Fruit fly (Drosophila melanogaster) whole organism, wandering third instar larva: Measurements from ENCODE around the gene Septin2.
A peak's percentile ranks its signal among the peaks of the same experiment; 100 is the strongest.

Experiments
- Abd-B ChIP-seq: fragments of >200 bp; optimal IDR thresholded peaks from 2 replicates; lab custom pipeline; 2017; ENCODE audit warnings: missing biosample characterization, missing genetic modification characterization
- CG32264 ChIP-seq: fragments of 200-800 bp; sonication (Bioruptor generic); optimal IDR thresholded peaks from 2 replicates; lab custom pipeline; 2016; ENCODE audit warnings: missing biosample characterization, missing genetic modification characterization
- CG9705 ChIP-seq: fragments of 200-800 bp; sonication (Bioruptor generic); optimal IDR thresholded peaks from 2 replicates; lab custom pipeline; 2018; ENCODE audit warnings: missing biosample characterization, mild to moderate bottlenecking, missing genetic modification characterization
- CrebA ChIP-seq: fragments of 200-800 bp; sonication (Bioruptor generic); optimal IDR thresholded peaks from 2 replicates; lab custom pipeline; 2016; ENCODE audit warnings: missing biosample characterization, mild to moderate bottlenecking, missing genetic modification characterization, borderline replicate concordance
- Dfd ChIP-seq: fragments of >200 bp; optimal IDR thresholded peaks from 2 replicates; lab custom pipeline; 2017; ENCODE audit warnings: missing biosample characterization, missing genetic modification characterization
- Dif ChIP-seq: fragments of 200-275, 200-300 bp; sonication (Bioruptor generic); optimal IDR thresholded peaks from 2 replicates; lab custom pipeline; 2018; ENCODE audit warnings: missing biosample characterization, missing genetic modification characterization; ENCODE audit not compliant: partially characterized antibody
- GATAd ChIP-seq: sonication (Bioruptor generic); optimal IDR thresholded peaks from 2 replicates; lab custom pipeline; 2016; ENCODE audit warnings: missing biosample characterization, missing genetic modification characterization
- HLH106 ChIP-seq: fragments of 200-800 bp; optimal IDR thresholded peaks from 3 replicates; lab custom pipeline; 2019; ENCODE audit warnings: missing biosample characterization, mild to moderate bottlenecking, missing genetic modification characterization, moderate library complexity
- Hnf4 ChIP-seq: fragments of 200-800 bp; sonication (Bioruptor generic); optimal IDR thresholded peaks from 2 replicates; lab custom pipeline; 2016; ENCODE audit warnings: missing biosample characterization, mild to moderate bottlenecking, missing genetic modification characterization
- Hr78 ChIP-seq: fragments of >200 bp; optimal IDR thresholded peaks from 2 replicates; lab custom pipeline; 2017; ENCODE audit warnings: missing biosample characterization, missing genetic modification characterization
- Hr83 ChIP-seq: fragments of 200-300 bp; sonication (Bioruptor generic); optimal IDR thresholded peaks from 2 replicates; lab custom pipeline; 2016; ENCODE audit warnings: missing biosample characterization, mild to moderate bottlenecking, missing genetic modification characterization, moderate library complexity; ENCODE audit not compliant: poor library complexity, severe bottlenecking
- Jra ChIP-seq: sonication (Bioruptor generic); optimal IDR thresholded peaks from 2 replicates; lab custom pipeline; 2016; ENCODE audit warnings: missing biosample characterization, missing genetic modification characterization
- Mio ChIP-seq: sonication (Bioruptor generic); optimal IDR thresholded peaks from 2 replicates; lab custom pipeline; 2016; ENCODE audit warnings: missing biosample characterization, missing genetic modification characterization
- Myc ChIP-seq: fragments of >200 bp; optimal IDR thresholded peaks from 2 replicates; lab custom pipeline; 2017
- N ChIP-seq: fragments of >200 bp; optimal IDR thresholded peaks from 2 replicates; lab custom pipeline; 2018; ENCODE audit warnings: missing biosample characterization, missing external identifiers, missing genetic modification characterization
- OdsH ChIP-seq: fragments of 200-800 bp; sonication (Bioruptor generic); optimal IDR thresholded peaks from 2 replicates; lab custom pipeline; 2016; ENCODE audit warnings: missing biosample characterization, mild to moderate bottlenecking, missing genetic modification characterization
- Rel ChIP-seq, 2 experiments: fragments of 200-800 bp; sonication (Bioruptor generic) in 1 of 2; optimal IDR thresholded peaks; 2 replicates in 1 of 2; 3 replicates in 1 of 2; lab custom pipeline; 2016 to 2019; ENCODE audit warnings: mild to moderate bottlenecking in 2 of 2, missing biosample characterization in 2 of 2, missing genetic modification characterization in 2 of 2, moderate library complexity in 1 of 2
- Sp1 ChIP-seq: fragments of 200-800 bp; sonication (Bioruptor generic); optimal IDR thresholded peaks from 3 replicates; lab custom pipeline; 2019; ENCODE audit warnings: missing biosample characterization, mild to moderate bottlenecking, missing genetic modification characterization, moderate library complexity
- Vsx2 ChIP-seq: fragments of 200-300, 225-300 bp; sonication (Bioruptor generic); optimal IDR thresholded peaks from 2 replicates; lab custom pipeline; 2018; ENCODE audit warnings: missing biosample characterization, missing genetic modification characterization; ENCODE audit not compliant: partially characterized antibody
- br ChIP-seq: fragments of 200-800 bp; sonication (Bioruptor generic); optimal IDR thresholded peaks from 2 replicates; lab custom pipeline; 2016; ENCODE audit warnings: missing biosample characterization, missing genetic modification characterization
- brk ChIP-seq: fragments of 200-800 bp; sonication (Bioruptor generic); optimal IDR thresholded peaks from 2 replicates; lab custom pipeline; 2016; ENCODE audit warnings: missing biosample characterization, mild to moderate bottlenecking, missing genetic modification characterization
- dl ChIP-seq, 2 experiments: fragments of 175-275, 200-275 bp in 1 of 2; fragments of 200-275 bp in 1 of 2; sonication (Bioruptor generic); optimal IDR thresholded peaks; lab custom pipeline; 2018; ENCODE audit warnings: mild to moderate bottlenecking in 2 of 2, missing biosample characterization in 2 of 2, missing genetic modification characterization in 2 of 2, moderate library complexity in 2 of 2; ENCODE audit not compliant: partially characterized antibody in 2 of 2, insufficient read depth in 1 of 2
- dmrt93B ChIP-seq: fragments of 200-800 bp; sonication (Bioruptor generic); optimal IDR thresholded peaks from 2 replicates; lab custom pipeline; 2018; ENCODE audit warnings: missing biosample characterization, mild to moderate bottlenecking, missing genetic modification characterization
- dsf ChIP-seq: sonication (Bioruptor generic); optimal IDR thresholded peaks from 2 replicates; lab custom pipeline; 2016; ENCODE audit warnings: missing biosample characterization, missing genetic modification characterization, borderline replicate concordance
- ey ChIP-seq: fragments of 200-800 bp; sonication (Bioruptor generic); optimal IDR thresholded peaks from 2 replicates; lab custom pipeline; 2016; ENCODE audit warnings: missing biosample characterization, missing genetic modification characterization
- foxo ChIP-seq, 2 experiments: fragments of 200-800 bp; sonication (Bioruptor generic); optimal IDR thresholded peaks; 2 replicates in 1 of 2; 3 replicates in 1 of 2; lab custom pipeline; 2016 to 2017; ENCODE audit warnings: missing biosample characterization in 2 of 2, missing genetic modification characterization in 2 of 2
- fru ChIP-seq: fragments of 200-800 bp; sonication (Bioruptor generic); optimal IDR thresholded peaks from 3 replicates; lab custom pipeline; 2016; ENCODE audit warnings: missing biosample characterization, mild to moderate bottlenecking, missing genetic modification characterization
- h ChIP-seq: fragments of 200-800 bp; sonication (Bioruptor generic); optimal IDR thresholded peaks from 3 replicates; lab custom pipeline; 2016; ENCODE audit warnings: missing biosample characterization, mild to moderate bottlenecking, missing genetic modification characterization
- jim ChIP-seq: fragments of 175-275, 200-325 bp; sonication (Bioruptor generic); optimal IDR thresholded peaks from 2 replicates; lab custom pipeline; 2016; ENCODE audit warnings: missing biosample characterization, mild to moderate bottlenecking, missing genetic modification characterization
- lola ChIP-seq: fragments of >200 bp; optimal IDR thresholded peaks from 2 replicates; lab custom pipeline; 2017; ENCODE audit warnings: missing biosample characterization, missing genetic modification characterization
- pan ChIP-seq: fragments of >200 bp; optimal IDR thresholded peaks from 2 replicates; lab custom pipeline; 2017
- psq ChIP-seq: fragments of 200-800 bp; sonication (Bioruptor generic); optimal IDR thresholded peaks from 3 replicates; lab custom pipeline; 2017; ENCODE audit warnings: missing biosample characterization, mild to moderate bottlenecking, missing genetic modification characterization, moderate library complexity
- rgr ChIP-seq: fragments of 200-800 bp; sonication (Bioruptor generic); optimal IDR thresholded peaks from 3 replicates; lab custom pipeline; 2016; ENCODE audit warnings: missing biosample characterization, mild to moderate bottlenecking, missing genetic modification characterization
- sage ChIP-seq: fragments of 200-800 bp; sonication (Bioruptor generic); optimal IDR thresholded peaks from 2 replicates; lab custom pipeline; 2016; ENCODE audit warnings: missing biosample characterization, mild to moderate bottlenecking, missing genetic modification characterization
- sv ChIP-seq: fragments of 200-800 bp; sonication (Bioruptor generic); optimal IDR thresholded peaks from 3 replicates; lab custom pipeline; 2016; ENCODE audit warnings: missing biosample characterization, missing genetic modification characterization
- tai ChIP-seq: sonication (Bioruptor generic); optimal IDR thresholded peaks from 2 replicates; lab custom pipeline; 2016; ENCODE audit warnings: missing biosample characterization, missing genetic modification characterization
- usp ChIP-seq: fragments of >200 bp; optimal IDR thresholded peaks from 2 replicates; lab custom pipeline; 2017; ENCODE audit warnings: missing biosample characterization, missing genetic modification characterization
- woc ChIP-seq: sonication (Bioruptor generic); optimal IDR thresholded peaks from 2 replicates; lab custom pipeline; 2016; ENCODE audit warnings: missing biosample characterization, mild to moderate bottlenecking, missing genetic modification characterization

Gene Septin2

DNA sequence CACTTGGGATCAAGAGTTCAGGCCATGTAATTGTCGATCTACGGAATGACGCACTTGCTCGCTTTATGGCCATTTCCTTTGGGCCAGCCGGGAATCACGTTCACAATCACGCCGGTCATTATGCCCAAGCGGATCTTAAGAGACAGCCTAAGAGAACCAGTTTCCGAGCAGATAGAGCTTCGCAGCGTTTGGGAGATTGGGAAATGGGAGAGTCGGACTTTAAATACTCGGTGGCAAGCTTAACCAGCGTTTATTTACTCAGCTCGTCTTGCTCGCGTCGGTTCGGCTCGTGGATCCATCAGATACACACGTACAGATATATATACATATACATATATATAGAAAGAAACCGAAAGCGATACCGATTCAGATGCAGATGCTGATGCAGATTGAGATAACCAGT, 22.6 kb downstream of the Septin2 start:
- TF ChIP-seq ey (GFP tag; lab: Kevin White, UChicago) = no peak
- no peak for TF ChIP-seq woc
- TF ChIP-seq Jra = no peak
- peak; percentile 65 for TF ChIP-seq Dif (GFP tag; lab: Kevin White, UChicago)
- TF ChIP-seq Rel (GFP tag; optimal IDR thresholded peaks at IDR 0.05; lab: Kevin White, UChicago) = peak; percentile 47
- peak; percentile 51 for TF ChIP-seq Rel (tag; optimal IDR thresholded peaks at IDR 0.05; lab: Kevin White, UChicago)
- TF ChIP-seq pan (lab: Kevin White, UChicago) = no peak
- TF ChIP-seq psq (GFP tag; lab: Kevin White, UChicago) = no peak
- TF ChIP-seq rgr = no peak
- peak in 1 of 2 experiments; percentile 54 for TF ChIP-seq dl (GFP tag; optimal IDR thresholded peaks at IDR 0.05; lab: Kevin White, UChicago; ENCODE audit: insufficient read depth in 1 of 2, partially characterized antibody in 2 of 2)
- no peak for TF ChIP-seq Myc
- no peak for TF ChIP-seq Mio (GFP tag; lab: Kevin White, UChicago)
- TF ChIP-seq Hr83 = no peak
- TF ChIP-seq dmrt93B = no peak
- no peak for TF ChIP-seq GATAd (GFP tag; lab: Kevin White, UChicago)
- TF ChIP-seq HLH106 = no peak
- no peak for TF ChIP-seq usp
- TF ChIP-seq br (GFP tag; lab: Kevin White, UChicago) = peak; percentile 2
- TF ChIP-seq sv (GFP tag; lab: Kevin White, UChicago) = no peak
- no peak for TF ChIP-seq Hnf4 (GFP tag; lab: Kevin White, UChicago)
- TF ChIP-seq Dfd (GFP tag; lab: Kevin White, UChicago) = no peak
- TF ChIP-seq foxo (GFP tag; optimal IDR thresholded peaks at IDR 0.05; lab: Kevin White, UChicago) = no peak
- no peak for TF ChIP-seq Vsx2 (GFP tag; lab: Kevin White, UChicago)
- TF ChIP-seq dsf (GFP tag; lab: Kevin White, UChicago) = no peak
- no peak for TF ChIP-seq jim (GFP tag; lab: Kevin White, UChicago)
- TF ChIP-seq fru (GFP tag; lab: Kevin White, UChicago) = no peak
- no peak for TF ChIP-seq Abd-B (GFP tag; lab: Kevin White, UChicago)
- TF ChIP-seq N = no peak
- TF ChIP-seq lola (GFP tag; lab: Kevin White, UChicago) = no peak
- TF ChIP-seq CG9705 = no peak
- TF ChIP-seq CrebA (GFP tag; lab: Kevin White, UChicago) = no peak
- TF ChIP-seq brk (GFP tag; lab: Kevin White, UChicago) = no peak
- peak; percentile 32 for TF ChIP-seq sage
- no peak for TF ChIP-seq CG32264 (GFP tag; lab: Kevin White, UChicago)
- no peak for TF ChIP-seq tai (GFP tag; lab: Kevin White, UChicago)
- TF ChIP-seq h (GFP tag; lab: Kevin White, UChicago) = peak; percentile 10
- peak; percentile 10 for TF ChIP-seq Sp1 (GFP tag; lab: Kevin White, UChicago)
- peak; percentile 5 for TF ChIP-seq OdsH (GFP tag; lab: Kevin White, UChicago)
- no peak for TF ChIP-seq Hr78 (GFP tag; lab: Kevin White, UChicago)

DNA sequence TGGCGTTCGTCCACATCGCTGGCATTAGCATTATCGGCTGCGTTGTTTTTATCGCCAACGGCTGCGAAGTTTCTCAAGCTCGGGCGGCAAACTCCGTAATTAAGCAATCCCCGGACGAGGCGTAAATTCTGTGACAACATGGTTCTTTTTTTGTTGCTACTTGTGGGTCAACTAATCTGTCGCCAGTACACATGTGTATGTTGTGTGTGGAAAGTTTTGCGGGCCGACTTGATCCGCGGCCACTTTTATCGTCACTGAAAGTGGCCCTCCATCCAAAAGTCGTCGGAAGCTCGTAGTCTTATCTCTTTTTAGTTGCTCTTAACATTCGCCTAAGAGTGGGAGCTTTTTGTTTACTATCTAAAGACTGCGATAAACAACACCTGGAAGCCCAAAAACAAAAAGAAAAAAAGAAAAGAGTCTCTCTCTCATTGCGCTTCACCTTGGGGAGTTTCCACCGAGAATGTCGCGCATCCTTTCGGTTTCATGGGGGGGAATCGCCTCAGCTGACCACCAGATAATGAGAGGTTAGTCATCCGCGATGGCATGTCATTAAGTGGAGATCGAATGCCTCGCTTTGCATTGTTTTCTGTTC, 24.2 kb downstream of the Septin2 start, which contains the start of gene CG10877:
Gene CG10877, minus strand, starts transcription at position 238 of the 592 bp plus-strand sequence.
- TF ChIP-seq Jra (peak; percentile 5), br (GFP tag; lab: Kevin White, UChicago) (no peak), Sp1 (GFP tag; lab: Kevin White, UChicago) (peak; percentile 3), GATAd (GFP tag; lab: Kevin White, UChicago) (no peak), CrebA (GFP tag; lab: Kevin White, UChicago) (no peak), N (no peak), psq (GFP tag; lab: Kevin White, UChicago) (no peak), OdsH (GFP tag; lab: Kevin White, UChicago) (no peak), Rel (GFP tag; optimal IDR thresholded peaks at IDR 0.05; lab: Kevin White, UChicago) (no peak), Rel (tag; optimal IDR thresholded peaks at IDR 0.05; lab: Kevin White, UChicago) (peak; percentile 27), dl (GFP tag; optimal IDR thresholded peaks at IDR 0.05; lab: Kevin White, UChicago; ENCODE audit: insufficient read depth in 1 of 2, partially characterized antibody in 2 of 2) (peak in 1 of 2 experiments; percentile 24), woc (no peak), foxo (GFP tag; optimal IDR thresholded peaks at IDR 0.05; lab: Kevin White, UChicago) (no peak)
